Fruit fly (Drosophila melanogaster) whole organism, embryonic: ENCODE results near the gene Prp16.

ENCODE experiments used
- Aef1 ChIP-seq: fragments of 200-800 bp; sonication (Bioruptor generic); IDR thresholded peaks from 3 replicates; pipeline ENCODE4 v1.3.6; 2022; ENCODE audit warnings: missing biosample characterization, missing genetic modification characterization
- B-H1 ChIP-seq: fragments of 200-800 bp; sonication (Bioruptor generic); IDR thresholded peaks from 3 replicates; pipeline ENCODE4 v1.3.6; 2022; ENCODE audit warnings: missing biosample characterization, missing genetic modification characterization
- CG10209 ChIP-seq: fragments of 200-800 bp; sonication (Bioruptor generic); optimal IDR thresholded peaks from 3 replicates; lab custom pipeline; 2017; ENCODE audit warnings: missing biosample characterization, mild to moderate bottlenecking, missing genetic modification characterization, missing genetic modification reagents
- CG10366 ChIP-seq: fragments of 200-800 bp; sonication (Bioruptor generic); IDR thresholded peaks from 2 replicates; pipeline ENCODE4 v1.3.6; 2022; ENCODE audit warnings: missing biosample characterization, missing genetic modification characterization
- CG11560 ChIP-seq: fragments of 200-800 bp; sonication (Bioruptor generic); IDR thresholded peaks from 3 replicates; pipeline ENCODE4 v1.3.6; 2022; ENCODE audit warnings: missing biosample characterization, missing genetic modification characterization
- CG12155 ChIP-seq: fragments of 200-800 bp; sonication (Bioruptor generic); optimal IDR thresholded peaks from 3 replicates; lab custom pipeline; 2016; ENCODE audit warnings: missing biosample characterization, missing genetic modification characterization
- CG1647 ChIP-seq: fragments of 200-800 bp; sonication (Bioruptor generic); optimal IDR thresholded peaks from 3 replicates; lab custom pipeline; 2016; ENCODE audit warnings: missing biosample characterization, missing genetic modification characterization
- CG16813 ChIP-seq: fragments of 200-800 bp; sonication (Bioruptor generic); IDR thresholded peaks from 3 replicates; pipeline ENCODE4 v1.3.6; 2022; ENCODE audit warnings: missing biosample characterization, missing genetic modification characterization; ENCODE audit not compliant: partially characterized antibody
- CG17361 ChIP-seq: fragments of 200-800 bp; sonication (Bioruptor generic); IDR thresholded peaks from 3 replicates; pipeline ENCODE4 v1.3.6; 2022; ENCODE audit warnings: missing biosample characterization, missing genetic modification characterization
- CG17568 ChIP-seq: fragments of 200-800 bp; sonication (Bioruptor generic); optimal IDR thresholded peaks from 2 replicates; lab custom pipeline; 2018; ENCODE audit warnings: missing biosample characterization, mild to moderate bottlenecking, missing genetic modification characterization, moderate library complexity
- CG1792 ChIP-seq: fragments of 200-800 bp; sonication (Bioruptor generic); optimal IDR thresholded peaks from 2 replicates; lab custom pipeline; 2016; ENCODE audit warnings: missing biosample characterization, missing genetic modification characterization
- CG18599 ChIP-seq: fragments of 200-800 bp; sonication (Bioruptor generic); optimal IDR thresholded peaks from 3 replicates; lab custom pipeline; 2017; ENCODE audit warnings: missing biosample characterization, missing genetic modification characterization, mild to moderate bottlenecking, moderate library complexity, missing genetic modification reagents
- CG31224 ChIP-seq: fragments of 200-800 bp; sonication (Bioruptor generic); IDR thresholded peaks from 2 replicates; pipeline ENCODE4 v1.3.6; 2022; ENCODE audit warnings: missing biosample characterization, missing genetic modification characterization
- CG3838 ChIP-seq: fragments of 200-800 bp; sonication (Bioruptor generic); optimal IDR thresholded peaks from 3 replicates; lab custom pipeline; 2016; ENCODE audit warnings: missing biosample characterization, missing genetic modification characterization
- CG3995 ChIP-seq: fragments of 200-800 bp; sonication (Bioruptor generic); optimal IDR thresholded peaks from 3 replicates; lab custom pipeline; 2016; ENCODE audit warnings: missing biosample characterization, missing genetic modification characterization
- CG6272 ChIP-seq: fragments of 200-800 bp; sonication (Bioruptor generic); IDR thresholded peaks from 2 replicates; pipeline ENCODE4 v1.3.6; 2022; ENCODE audit warnings: missing biosample characterization, missing genetic modification characterization
- CG7271 ChIP-seq: fragments of 200-800 bp; sonication (Bioruptor generic); optimal IDR thresholded peaks from 2 replicates; lab custom pipeline; 2018; ENCODE audit warnings: missing biosample characterization, mild to moderate bottlenecking, missing genetic modification characterization, moderate library complexity
- CG7357 ChIP-seq: fragments of 200-800 bp; sonication (Bioruptor generic); IDR thresholded peaks from 3 replicates; pipeline ENCODE4 v1.3.6; 2022; ENCODE audit warnings: missing biosample characterization, missing genetic modification characterization
- CG7987 ChIP-seq: fragments of 200-800 bp; sonication (Bioruptor generic); optimal IDR thresholded peaks from 2 replicates; lab custom pipeline; 2018; ENCODE audit warnings: missing biosample characterization, mild to moderate bottlenecking, missing genetic modification characterization, moderate library complexity
- CG9609 ChIP-seq: fragments of 200-800 bp; sonication (Bioruptor generic); optimal IDR thresholded peaks from 3 replicates; lab custom pipeline; 2016; ENCODE audit warnings: missing biosample characterization, missing genetic modification characterization
- CG9932 ChIP-seq: fragments of 200-800 bp; sonication (Bioruptor generic); IDR thresholded peaks from 2 replicates; pipeline ENCODE4 v1.3.6; 2022; ENCODE audit warnings: missing biosample characterization, missing genetic modification characterization
- CTCF ChIP-seq: fragments of 200-800 bp; sonication (Bioruptor generic); optimal IDR thresholded peaks from 2 replicates; lab custom pipeline; 2017; ENCODE audit warnings: missing biosample characterization, mild to moderate bottlenecking, missing genetic modification characterization, moderate library complexity
- CrebB ChIP-seq: fragments of 200-800 bp; sonication (Bioruptor generic); optimal IDR thresholded peaks from 3 replicates; lab custom pipeline; 2018; ENCODE audit warnings: missing biosample characterization, mild to moderate bottlenecking, missing genetic modification characterization
- Dad ChIP-seq: fragments of 200-800 bp; sonication (Bioruptor generic); optimal IDR thresholded peaks from 3 replicates; lab custom pipeline; 2016; ENCODE audit warnings: missing biosample characterization, missing genetic modification characterization
- Gsc ChIP-seq: fragments of 200-800 bp; sonication (Bioruptor generic); IDR thresholded peaks from 2 replicates; pipeline ENCODE4 v1.3.6; 2022; ENCODE audit warnings: missing biosample characterization, missing genetic modification characterization
- Hmx ChIP-seq: fragments of 200-800 bp; sonication (Bioruptor generic); optimal IDR thresholded peaks from 2 replicates; lab custom pipeline; 2016; ENCODE audit warnings: missing biosample characterization, missing genetic modification characterization
- Jarid2 ChIP-seq: fragments of 200-800 bp; sonication (Bioruptor generic); optimal IDR thresholded peaks from 3 replicates; lab custom pipeline; 2017; ENCODE audit warnings: mild to moderate bottlenecking, missing biosample characterization, missing genetic modification reagents, missing genetic modification characterization
- Mad ChIP-seq: fragments of 200-800 bp; sonication (Bioruptor generic); optimal IDR thresholded peaks from 2 replicates; lab custom pipeline; 2016; ENCODE audit warnings: missing biosample characterization, missing genetic modification characterization
- Sox102F ChIP-seq: fragments of 200-800 bp; sonication (Bioruptor generic); optimal IDR thresholded peaks from 2 replicates; lab custom pipeline; 2018; ENCODE audit warnings: missing biosample characterization, mild to moderate bottlenecking, missing genetic modification characterization, moderate library complexity
- Trl ChIP-seq, 3 experiments: fragments of >200 bp in 2 of 3; fragments of 200-800 bp in 1 of 3; sonication (Bioruptor generic) in 1 of 3; optimal IDR thresholded peaks; 2 replicates in 1 of 3; 3 replicates in 2 of 3; lab custom pipeline; 2016 to 2017; ENCODE audit warnings: missing biosample characterization in 1 of 3, missing genetic modification characterization in 1 of 3
- ap ChIP-seq: fragments of 200-800 bp; sonication (Bioruptor generic); IDR thresholded peaks from 2 replicates; pipeline ENCODE4 v1.3.6; 2022; ENCODE audit warnings: missing biosample characterization, missing genetic modification characterization
- bowl ChIP-seq: fragments of 200-800 bp; sonication (Bioruptor generic); IDR thresholded peaks from 2 replicates; pipeline ENCODE4 v1.3.6; 2022; ENCODE audit warnings: missing biosample characterization, missing genetic modification characterization
- caup ChIP-seq: fragments of 200-800 bp; sonication (Bioruptor generic); optimal IDR thresholded peaks from 3 replicates; lab custom pipeline; 2017; ENCODE audit warnings: missing biosample characterization, mild to moderate bottlenecking, missing genetic modification characterization, moderate library complexity; ENCODE audit not compliant: severe bottlenecking
- ewg ChIP-seq: fragments of 200-800 bp; sonication (Bioruptor generic); optimal IDR thresholded peaks from 3 replicates; lab custom pipeline; 2017; ENCODE audit warnings: mild to moderate bottlenecking, missing biosample characterization, missing genetic modification reagents, missing genetic modification characterization
- fd102C ChIP-seq: fragments of 200-800 bp; sonication (Bioruptor generic); optimal IDR thresholded peaks from 2 replicates; lab custom pipeline; 2018; ENCODE audit warnings: missing biosample characterization, mild to moderate bottlenecking, missing genetic modification characterization, moderate library complexity
- grn ChIP-seq: fragments of 200-800 bp; sonication (Bioruptor generic); optimal IDR thresholded peaks from 3 replicates; lab custom pipeline; 2017; ENCODE audit warnings: missing biosample characterization, missing genetic modification characterization
- gt ChIP-seq: fragments of 200-800 bp; sonication (Bioruptor generic); IDR thresholded peaks from 2 replicates; pipeline ENCODE4 v1.3.6; 2022; ENCODE audit warnings: missing biosample characterization, missing genetic modification characterization
- jing ChIP-seq: fragments of 200-800 bp; sonication (Bioruptor generic); optimal IDR thresholded peaks from 2 replicates; lab custom pipeline; 2018; ENCODE audit warnings: missing biosample characterization, mild to moderate bottlenecking, missing genetic modification characterization
- lab ChIP-seq: fragments of 200-800 bp; sonication (Bioruptor generic); optimal IDR thresholded peaks from 3 replicates; lab custom pipeline; 2017; ENCODE audit warnings: missing biosample characterization, missing genetic modification characterization, mild to moderate bottlenecking, moderate library complexity, missing genetic modification reagents
- lmd ChIP-seq: fragments of 200-800 bp; sonication (Bioruptor generic); IDR thresholded peaks from 2 replicates; pipeline ENCODE4 v1.3.6; 2022; ENCODE audit warnings: missing biosample characterization, missing genetic modification characterization
- maf-S ChIP-seq: fragments of 200-800 bp; sonication (Bioruptor generic); optimal IDR thresholded peaks from 2 replicates; lab custom pipeline; 2016; ENCODE audit warnings: missing biosample characterization, missing genetic modification characterization
- mld ChIP-seq: fragments of 200-800 bp; sonication (Bioruptor generic); IDR thresholded peaks from 3 replicates; pipeline ENCODE4 v1.3.6; 2022; ENCODE audit warnings: missing biosample characterization, missing genetic modification characterization; ENCODE audit not compliant: partially characterized antibody
- pum ChIP-seq: fragments of 200-800 bp; sonication (Bioruptor generic); optimal IDR thresholded peaks from 2 replicates; lab custom pipeline; 2016; ENCODE audit warnings: missing biosample characterization, missing genetic modification characterization
- salm ChIP-seq: fragments of 200-800 bp; sonication (Bioruptor generic); optimal IDR thresholded peaks from 2 replicates; lab custom pipeline; 2018; ENCODE audit warnings: missing biosample characterization, mild to moderate bottlenecking, missing genetic modification characterization
- seq ChIP-seq: fragments of 200-800 bp; sonication (Bioruptor generic); IDR thresholded peaks from 2 replicates; pipeline ENCODE4 v1.3.6; 2022; ENCODE audit warnings: missing biosample characterization, missing genetic modification characterization
- slp2 ChIP-seq: fragments of 200-800 bp; sonication (Bioruptor generic); optimal IDR thresholded peaks from 2 replicates; lab custom pipeline; 2016; ENCODE audit warnings: missing biosample characterization, missing genetic modification characterization
- ssp ChIP-seq: fragments of 200-800 bp; sonication (Bioruptor generic); IDR thresholded peaks from 2 replicates; pipeline ENCODE4 v1.3.6; 2022; ENCODE audit warnings: missing biosample characterization, missing genetic modification characterization
- stwl ChIP-seq: fragments of 200-800 bp; sonication (Bioruptor generic); optimal IDR thresholded peaks from 3 replicates; lab custom pipeline; 2018; ENCODE audit warnings: missing biosample characterization, mild to moderate bottlenecking, missing genetic modification characterization, moderate library complexity
- sug ChIP-seq: fragments of 200-800 bp; optimal IDR thresholded peaks from 2 replicates; lab custom pipeline; 2019; ENCODE audit warnings: missing biosample characterization, mild to moderate bottlenecking, missing genetic modification characterization, moderate library complexity
- zen2 ChIP-seq: fragments of 200-800 bp; sonication (Bioruptor generic); IDR thresholded peaks from 3 replicates; pipeline ENCODE4 v1.3.6; 2022; ENCODE audit warnings: missing biosample characterization, missing genetic modification characterization; ENCODE audit not compliant: partially characterized antibody

Gene Prp16

dm6 chrX:14208426-14209208 is 7.5 kb downstream of the Prp16 start (continued):
- peak; percentile 62 for TF ChIP-seq Sox102F (GFP tag; lab: Kevin White, UChicago)
- TF ChIP-seq gt (GFP tag; lab: Robert Waterston, UW) = no peak
- TF ChIP-seq CG7987 = no peak
- TF ChIP-seq salm = peak; percentile 48
- TF ChIP-seq CG18599 (GFP tag; lab: Kevin White, UChicago) = peak; percentile 59
- TF ChIP-seq slp2 = peak; percentile 31
- no peak for TF ChIP-seq CrebB (tag; lab: Kevin White, UChicago)
- TF ChIP-seq Jarid2 (GFP tag; lab: Kevin White, UChicago) = no peak
- TF ChIP-seq pum (GFP tag; lab: Kevin White, UChicago) = peak; percentile 46
- no peak for TF ChIP-seq zen2 (GFP tag; lab: Robert Waterston, UW)
- TF ChIP-seq grn (GFP tag; lab: Kevin White, UChicago) = peak; percentile 83
- TF ChIP-seq CG12155 (GFP tag; lab: Kevin White, UChicago) = no peak
- no peak for TF ChIP-seq fd102C (GFP tag; lab: Kevin White, UChicago)
- TF ChIP-seq Mad (GFP tag; lab: Kevin White, UChicago) = no peak
- peak; percentile 14 for TF ChIP-seq ewg (GFP tag; lab: Kevin White, UChicago)
- TF ChIP-seq Aef1 (GFP tag; lab: Robert Waterston, UW) = no peak
- TF ChIP-seq mld (GFP tag; lab: Robert Waterston, UW) = no peak
- peak; percentile 24 for TF ChIP-seq lmd (GFP tag; lab: Robert Waterston, UW)
- no peak for TF ChIP-seq sug (tag; lab: Kevin White, UChicago)
- TF ChIP-seq CG16813 (GFP tag; lab: Robert Waterston, UW) = no peak
- TF ChIP-seq jing (GFP tag; lab: Kevin White, UChicago) = peak; percentile 12
- TF ChIP-seq Gsc (GFP tag; lab: Robert Waterston, UW) = no peak
- TF ChIP-seq CG7357 = no peak
- TF ChIP-seq CG7271 (tag; lab: Kevin White, UChicago) = peak; percentile 70
- TF ChIP-seq CG11560 (tag; lab: Robert Waterston, UW) = no peak
- TF ChIP-seq caup (GFP tag; lab: Kevin White, UChicago) = no peak
- TF ChIP-seq Hmx = no peak
- TF ChIP-seq stwl (tag; lab: Kevin White, UChicago) = peak; percentile 20
- TF ChIP-seq CG9609 (GFP tag; lab: Kevin White, UChicago) = peak; percentile 22
- no peak for TF ChIP-seq bowl (GFP tag; lab: Robert Waterston, UW)
- TF ChIP-seq CG17361 (GFP tag; lab: Robert Waterston, UW) = peak; percentile 61
- TF ChIP-seq Trl (optimal IDR thresholded peaks at IDR 0.05; lab: Kevin White, UChicago) = peak; percentile 16 to 22
- peak; percentile 20 for TF ChIP-seq Trl (GFP tag; optimal IDR thresholded peaks at IDR 0.05; lab: Kevin White, UChicago)
- no peak for TF ChIP-seq CG1792 (GFP tag; lab: Kevin White, UChicago)
- TF ChIP-seq CG1647 = no peak
- TF ChIP-seq CG31224 = no peak
- TF ChIP-seq CTCF (GFP tag; lab: Kevin White, UChicago) = peak; percentile 11
- TF ChIP-seq maf-S (GFP tag; lab: Kevin White, UChicago) = no peak
- TF ChIP-seq ap (GFP tag; lab: Robert Waterston, UW) = peak; percentile 58; the same call in 1 of the 2 replicates
- no peak for TF ChIP-seq CG17568 (GFP tag; lab: Kevin White, UChicago)
- no peak for TF ChIP-seq seq (GFP tag; lab: Robert Waterston, UW)
- TF ChIP-seq CG10366 (GFP tag; lab: Robert Waterston, UW) = peak; percentile 42; the same call in 1 of the 2 replicates
- TF ChIP-seq CG9932 (GFP tag; lab: Robert Waterston, UW) = no peak
- TF ChIP-seq lab (GFP tag; lab: Kevin White, UChicago) = peak; percentile 45
- TF ChIP-seq Dad (GFP tag; lab: Kevin White, UChicago) = peak; percentile 2
- 0 out of 2 replicates have a peak, but pooled peaks have one; percentile 17 for TF ChIP-seq ssp
- TF ChIP-seq CG3995 = no peak
- peak; percentile 34; the same call in 1 of the 3 replicates for TF ChIP-seq B-H1 (GFP tag; lab: Robert Waterston, UW)
- TF ChIP-seq CG10209 (GFP tag; lab: Kevin White, UChicago) = peak; percentile 38
- TF ChIP-seq CG3838 (GFP tag; lab: Kevin White, UChicago) = no peak
- TF ChIP-seq CG6272 = no peak
